Worm (Caenorhabditis elegans) whole organism, young adult: ENCODE data around the gene trm-1.

Experiments
- B0035.1 ChIP-seq: sonication (generic microtip); optimal IDR thresholded peaks from 2 replicates; lab custom pipeline; 2016; ENCODE audit warnings: missing genetic modification characterization, mild to moderate bottlenecking, missing compliant biosample characterization, missing genotype, missing genetic modification reagents
- C06A6.2 ChIP-seq: fragments of 200-800 bp; sonication (Bioruptor generic); conservative IDR thresholded peaks from 2 replicates; pipeline ENCODE4 v1.3.6; 2022; ENCODE audit warnings: missing genetic modification characterization, missing compliant biosample characterization
- D2030.7 ChIP-seq: fragments of 200-800 bp; sonication (Bioruptor generic); IDR thresholded peaks from 2 replicates; pipeline ENCODE4 v1.3.6; 2022; ENCODE audit warnings: missing genetic modification reagents, missing genetic modification characterization, missing compliant biosample characterization
- F23B12.7 ChIP-seq: sonication (generic microtip); optimal IDR thresholded peaks from 2 replicates; lab custom pipeline; 2017; ENCODE audit warnings: missing genetic modification characterization, mild to moderate bottlenecking, missing compliant biosample characterization, antibody characterized with exemption, moderate library complexity; ENCODE audit not compliant: insufficient read depth
- F33H1.4 ChIP-seq: fragments of 200-800 bp; sonication (Bioruptor generic); IDR thresholded peaks from 2 replicates; pipeline ENCODE4 v1.3.6; 2022; ENCODE audit warnings: missing genetic modification reagents, missing genetic modification characterization, missing compliant biosample characterization
- F37B4.10 ChIP-seq: fragments of 200-800 bp; sonication (Bioruptor generic); IDR thresholded peaks from 2 replicates; pipeline ENCODE4 v1.3.6; 2022; ENCODE audit warnings: missing genetic modification characterization, missing compliant biosample characterization
- F52B5.7 ChIP-seq: sonication (generic microtip); optimal IDR thresholded peaks from 2 replicates; lab custom pipeline; 2016; ENCODE audit warnings: mild to moderate bottlenecking, missing genetic modification characterization, missing compliant biosample characterization
- F57A8.1 ChIP-seq: fragments of 200-800 bp; sonication (Bioruptor generic); optimal IDR thresholded peaks from 2 replicates; lab custom pipeline; 2018; ENCODE audit warnings: mild to moderate bottlenecking, missing genetic modification characterization, moderate library complexity, missing compliant biosample characterization
- F57C9.4 ChIP-seq: sonication (generic microtip); optimal IDR thresholded peaks from 2 replicates; lab custom pipeline; 2017; ENCODE audit warnings: mild to moderate bottlenecking, missing genetic modification characterization, missing compliant biosample characterization
- T07F8.4 ChIP-seq: sonication (generic microtip); optimal IDR thresholded peaks from 2 replicates; lab custom pipeline; 2016; ENCODE audit warnings: mild to moderate bottlenecking, missing genetic modification characterization, moderate library complexity, missing compliant biosample characterization
- ZK185.1 ChIP-seq: sonication (generic microtip); optimal IDR thresholded peaks from 2 replicates; lab custom pipeline; 2016; ENCODE audit warnings: mild to moderate bottlenecking, missing genetic modification characterization, missing compliant biosample characterization; ENCODE audit not compliant: poor library complexity, severe bottlenecking
- atf-7 ChIP-seq: sonication (generic microtip); optimal IDR thresholded peaks from 2 replicates; lab custom pipeline; 2017; ENCODE audit warnings: mild to moderate bottlenecking, missing genetic modification characterization, missing compliant biosample characterization
- athp-1 ChIP-seq: sonication (generic microtip); optimal IDR thresholded peaks from 2 replicates; lab custom pipeline; 2017; ENCODE audit warnings: mild to moderate bottlenecking, missing genetic modification characterization, missing compliant biosample characterization
- bed-1 ChIP-seq: fragments of 200-800 bp; sonication (Bioruptor generic); IDR thresholded peaks from 2 replicates; pipeline ENCODE4 v1.3.6; 2022; ENCODE audit warnings: missing genetic modification reagents, missing genetic modification characterization, missing compliant biosample characterization
- cebp-2 ChIP-seq: fragments of 200-800 bp; sonication (Bioruptor generic); IDR thresholded peaks from 2 replicates; pipeline ENCODE4 v1.3.6; 2022; ENCODE audit warnings: missing genetic modification characterization, missing compliant biosample characterization
- ceh-79 ChIP-seq: sonication (generic microtip); optimal IDR thresholded peaks from 2 replicates; lab custom pipeline; 2017; ENCODE audit warnings: mild to moderate bottlenecking, missing genetic modification characterization, missing compliant biosample characterization
- egl-18 ChIP-seq: fragments of 200-800 bp; sonication (Bioruptor generic); IDR thresholded peaks from 2 replicates; pipeline ENCODE4 v1.3.6; 2022; ENCODE audit warnings: missing genetic modification reagents, missing genetic modification characterization, missing compliant biosample characterization
- egl-44 ChIP-seq: fragments of 200-800 bp; sonication (Bioruptor generic); IDR thresholded peaks from 2 replicates; pipeline ENCODE4 v1.3.6; 2022; ENCODE audit warnings: missing genetic modification reagents, missing genetic modification characterization, missing compliant biosample characterization
- him-1 ChIP-seq: sonication (generic microtip); optimal IDR thresholded peaks from 2 replicates; lab custom pipeline; 2016; ENCODE audit warnings: missing genotype, missing genetic modification reagents, missing genetic modification characterization, missing compliant biosample characterization
- hlh-26 ChIP-seq: fragments of 200-800 bp; sonication (Bioruptor generic); conservative IDR thresholded peaks from 2 replicates; pipeline ENCODE4 v1.3.6; 2022; ENCODE audit warnings: missing genetic modification reagents, missing genetic modification characterization, missing compliant biosample characterization
- hmg-1.2 ChIP-seq: fragments of 200-800 bp; sonication (Bioruptor generic); IDR thresholded peaks from 2 replicates; pipeline ENCODE4 v1.3.6; 2022; ENCODE audit warnings: missing genetic modification reagents, missing genetic modification characterization, missing compliant biosample characterization
- lin-40 ChIP-seq: sonication (generic microtip); optimal IDR thresholded peaks from 2 replicates; lab custom pipeline; 2016; ENCODE audit warnings: missing genetic modification characterization, mild to moderate bottlenecking, missing compliant biosample characterization, missing genotype, missing genetic modification reagents
- madf-10 ChIP-seq: sonication (generic microtip); optimal IDR thresholded peaks from 2 replicates; lab custom pipeline; 2016; ENCODE audit warnings: mild to moderate bottlenecking, missing genetic modification characterization, missing compliant biosample characterization
- madf-6 ChIP-seq: fragments of 200-800 bp; sonication (Bioruptor generic); IDR thresholded peaks from 2 replicates; pipeline ENCODE4 v1.3.6; 2022; ENCODE audit warnings: missing genetic modification reagents, missing genetic modification characterization, missing compliant biosample characterization
- nfyb-1 ChIP-seq: fragments of 200-800 bp; sonication (Bioruptor generic); IDR thresholded peaks from 2 replicates; pipeline ENCODE4 v1.3.6; 2022; ENCODE audit warnings: missing genetic modification reagents, missing genetic modification characterization, missing compliant biosample characterization
- nhr-80 ChIP-seq: sonication (generic microtip); optimal IDR thresholded peaks from 2 replicates; lab custom pipeline; 2016; ENCODE audit warnings: missing genetic modification characterization, missing compliant biosample characterization
- nhr-90 ChIP-seq: sonication (generic microtip); optimal IDR thresholded peaks from 2 replicates; lab custom pipeline; 2016; ENCODE audit warnings: missing genotype, mild to moderate bottlenecking, missing genetic modification characterization, missing compliant biosample characterization
- snpc-1.1 ChIP-seq: sonication (generic microtip); optimal IDR thresholded peaks from 2 replicates; lab custom pipeline; 2017; ENCODE audit warnings: missing genetic modification characterization, mild to moderate bottlenecking, missing compliant biosample characterization, antibody characterized with exemption, moderate library complexity, missing genotype, missing genetic modification reagents; ENCODE audit not compliant: insufficient read depth
- snpc-1.3 ChIP-seq: sonication (generic microtip); optimal IDR thresholded peaks from 2 replicates; lab custom pipeline; 2017; ENCODE audit warnings: missing genetic modification characterization, mild to moderate bottlenecking, missing compliant biosample characterization, antibody characterized with exemption, moderate library complexity, missing genotype, missing genetic modification reagents; ENCODE audit not compliant: insufficient read depth
- snpc-4 ChIP-seq, 5 experiments: fragments of 150-350 bp in 1 of 5; sonication (generic microtip) in 4 of 5; optimal IDR thresholded peaks; 2 replicates each; lab custom pipeline; 2014 to 2018; ENCODE audit warnings: missing genetic modification characterization in 5 of 5, missing biosample characterization in 3 of 5, antibody characterized with exemption in 2 of 5, mild to moderate bottlenecking in 2 of 5, missing compliant biosample characterization in 2 of 5, missing genotype in 2 of 5, moderate library complexity in 2 of 5, missing genetic modification reagents in 1 of 5
- unc-62 ChIP-seq: fragments of 150-350 bp; optimal IDR thresholded peaks from 2 replicates; lab custom pipeline; 2014; ENCODE audit warnings: missing biosample characterization, missing genetic modification reagents, missing genetic modification characterization
- zfh-2 ChIP-seq: fragments of 200-800 bp; sonication (Bioruptor generic); conservative IDR thresholded peaks from 2 replicates; pipeline ENCODE4 v1.3.6; 2022; ENCODE audit warnings: missing genetic modification reagents, missing genetic modification characterization, missing compliant biosample characterization
- zim-3 ChIP-seq: sonication (generic microtip); optimal IDR thresholded peaks from 2 replicates; lab custom pipeline; 2017; ENCODE audit warnings: mild to moderate bottlenecking, missing genetic modification characterization, moderate library complexity, missing compliant biosample characterization
- ztf-25 ChIP-seq: fragments of 200-800 bp; sonication (Bioruptor generic); IDR thresholded peaks from 2 replicates; pipeline ENCODE4 v1.3.6; 2022; ENCODE audit warnings: missing genetic modification reagents, missing genetic modification characterization, missing compliant biosample characterization
- ztf-6 ChIP-seq: fragments of 200-800 bp; sonication (Bioruptor generic); IDR thresholded peaks from 2 replicates; pipeline ENCODE4 v1.3.6; 2022; ENCODE audit warnings: missing genetic modification reagents, missing genetic modification characterization, missing compliant biosample characterization

trm-1 gene

DNA sequence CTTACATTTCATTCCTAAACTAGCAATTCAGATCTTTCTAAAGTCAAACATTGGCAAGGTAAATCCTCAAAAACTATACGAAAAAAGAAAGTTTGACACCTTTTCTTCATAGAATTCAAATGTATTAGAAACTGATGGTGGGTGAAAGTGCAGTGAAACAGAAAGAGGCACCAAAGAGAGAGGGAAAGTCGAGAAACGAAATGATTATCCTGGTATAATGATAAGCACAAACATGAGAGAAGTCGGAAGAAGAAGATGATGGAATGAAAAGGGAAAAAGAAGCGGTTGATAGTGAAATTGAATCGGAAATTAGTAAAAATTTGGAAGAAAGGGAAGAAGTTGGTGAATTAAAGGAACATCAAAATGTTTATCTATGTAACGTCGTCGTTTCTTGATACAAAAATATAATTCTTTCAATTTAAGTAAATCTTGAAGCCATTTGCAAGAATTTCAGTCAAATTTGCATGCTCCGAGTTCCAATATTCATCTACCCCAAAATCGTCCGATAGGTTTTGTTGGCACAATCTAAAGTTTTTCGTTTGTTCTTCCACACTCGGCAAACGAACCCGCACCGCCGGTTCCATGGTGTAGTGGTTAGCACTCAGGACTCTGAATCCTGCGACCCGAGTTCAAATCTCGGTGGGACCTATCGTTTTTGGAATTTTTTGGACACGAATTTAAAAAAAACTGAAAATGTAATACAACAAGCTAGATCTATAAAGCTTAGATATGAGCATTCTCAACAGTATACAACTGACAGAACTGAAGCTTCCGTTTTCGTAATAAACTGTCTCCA, 45.6 kb upstream of the trm-1 start (continued):
- no peak for TF ChIP-seq egl-44 (GFP tag; lab: Robert Waterston, UW)
- peak; percentile 4 for TF ChIP-seq him-1 (tag; lab: Kevin White, UChicago)
- TF ChIP-seq C06A6.2 (GFP tag; lab: Robert Waterston, UW) = no peak
- TF ChIP-seq zim-3 (tag; lab: Kevin White, UChicago) = no peak
- no peak for TF ChIP-seq F33H1.4 (GFP tag; lab: Robert Waterston, UW)
- peak; percentile 39; the same call in 1 of the 2 replicates for TF ChIP-seq madf-6
- 0 out of 2 replicates have a peak, but pooled peaks have one; percentile 37 for TF ChIP-seq ztf-25 (GFP tag; lab: Robert Waterston, UW)
- peak; percentile 49 for TF ChIP-seq snpc-1.1
- no peak for TF ChIP-seq F57C9.4
- TF ChIP-seq F52B5.7 (tag; lab: Kevin White, UChicago) = no peak
- no peak for TF ChIP-seq unc-62 (GFP tag; lab: Kevin White, UChicago)
- no peak for TF ChIP-seq B0035.1 (tag; lab: Kevin White, UChicago)
- TF ChIP-seq egl-18 (GFP tag; lab: Robert Waterston, UW) = no peak
- TF ChIP-seq T07F8.4 = no peak
- no peak for TF ChIP-seq F37B4.10 (GFP tag; lab: Robert Waterston, UW)
- peak; percentile 25; the same call in 1 of the 2 replicates for TF ChIP-seq hmg-1.2 (GFP tag; lab: Robert Waterston, UW)
- TF ChIP-seq atf-7 (tag; lab: Kevin White, UChicago) = no peak
- TF ChIP-seq nhr-80 (tag; lab: Kevin White, UChicago) = no peak
- TF ChIP-seq nfyb-1 (GFP tag; lab: Robert Waterston, UW) = no peak
- no peak for TF ChIP-seq ZK185.1 (tag; lab: Kevin White, UChicago)
- peak; percentile 73 for TF ChIP-seq F23B12.7 (tag; lab: Kevin White, UChicago)
- peak; percentile 54 for TF ChIP-seq snpc-1.3

DNA sequence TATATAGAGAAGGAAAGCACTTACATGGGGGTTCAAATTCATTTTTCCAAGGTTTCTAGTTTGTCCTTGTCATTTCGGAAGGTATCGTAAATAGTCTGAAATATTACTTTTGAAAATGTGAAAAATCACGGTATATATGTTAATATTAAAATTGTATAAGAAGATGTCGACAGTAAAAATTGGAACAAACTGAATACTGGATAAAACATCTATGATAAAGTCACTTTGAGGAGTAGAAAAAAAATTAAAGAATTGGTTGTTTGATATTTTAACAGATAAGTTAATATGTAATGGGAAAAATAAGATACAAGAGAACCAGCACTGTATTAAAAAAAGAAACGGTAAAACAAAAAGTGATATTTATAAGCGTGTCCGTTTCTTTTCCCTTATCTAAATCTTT, 41.0 kb upstream of the trm-1 start, which contains the start of gene nep-21:
nep-21 (minus strand) TSS at position 101 of the 400 bp plus-strand sequence.
- TF ChIP-seq snpc-4 (GFP tag; optimal IDR thresholded peaks at IDR 0.05; lab: Kevin White, UChicago) = no peak
- no peak for TF ChIP-seq snpc-4 (tag; optimal IDR thresholded peaks at IDR 0.05; lab: Kevin White, UChicago)
- TF ChIP-seq nfyb-1 (GFP tag; lab: Robert Waterston, UW) = no peak
- no peak for TF ChIP-seq lin-40 (tag; lab: Kevin White, UChicago)
- no peak for TF ChIP-seq ceh-79 (tag; lab: Kevin White, UChicago)

DNA sequence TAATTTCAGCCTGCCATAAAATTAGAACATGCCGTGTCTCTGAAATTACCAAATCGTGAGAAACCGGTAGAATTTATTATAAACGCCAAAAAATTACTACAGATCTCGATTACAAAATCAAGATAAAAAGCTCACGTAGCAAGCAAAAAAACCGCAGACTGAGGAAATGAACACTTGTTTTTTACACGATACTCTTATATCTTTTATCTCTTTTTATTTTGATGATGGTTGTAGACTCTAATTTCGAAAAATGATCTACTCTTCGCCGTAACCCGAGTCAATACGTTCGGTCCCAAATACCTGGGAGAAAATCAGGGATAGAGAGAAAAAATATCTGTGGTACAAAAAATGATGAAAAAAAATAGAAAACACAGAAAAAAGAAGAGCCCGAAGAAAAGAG, 37.7 kb upstream of the trm-1 start:
- TF ChIP-seq F57A8.1 (no peak), hlh-26 (GFP tag; lab: Robert Waterston, UW) (no peak), cebp-2 (GFP tag; lab: Robert Waterston, UW) (no peak), madf-10 (no peak), nhr-90 (tag; lab: Kevin White, UChicago) (no peak), bed-1 (GFP tag; lab: Robert Waterston, UW) (no peak), B0035.1 (tag; lab: Kevin White, UChicago) (no peak), ztf-6 (no peak), athp-1 (tag; lab: Kevin White, UChicago) (no peak), zfh-2 (GFP tag; lab: Robert Waterston, UW) (no peak), D2030.7 (GFP tag; lab: Robert Waterston, UW) (no peak)
